Worm (Caenorhabditis elegans): ENCODE data around the gene srsx-21.

Gene srsx-21

DNA sequence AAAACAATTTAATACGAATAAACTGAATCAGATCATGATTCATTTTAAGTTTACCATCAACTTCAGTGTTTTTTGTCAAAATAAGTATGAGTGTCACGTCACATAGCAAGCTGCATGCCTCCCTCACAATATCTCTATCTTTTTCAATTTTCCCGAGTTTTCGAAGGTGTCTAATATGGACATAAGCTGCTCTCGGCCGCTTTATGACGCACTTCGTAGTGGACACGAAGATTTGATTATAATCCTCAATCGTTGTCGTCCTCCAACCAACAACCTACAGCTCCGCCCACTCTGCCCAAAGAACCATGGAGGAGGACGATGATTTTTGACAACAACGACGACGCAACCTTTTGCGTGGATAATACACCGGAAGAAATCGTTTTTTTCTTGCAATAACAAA lies 41.8 kb upstream of the srsx-21 start:
- no peak for TF ChIP-seq mep-1 (tag; optimal IDR thresholded peaks at IDR 0.05)
- peak; percentile 17 for TF ChIP-seq ces-1 (GFP tag; optimal IDR thresholded peaks at IDR 0.05)

ce11 chrV:9796562-9796961 lies 41.2 kb upstream of the srsx-21 start, which contains the start of gene F46B6.9:
F46B6.9 (plus strand) TSS chrV:9796862.
- TF ChIP-seq hlh-1 (tag; optimal IDR thresholded peaks at IDR 0.05) = no peak
- TF ChIP-seq lsy-2 (tag; optimal IDR thresholded peaks at IDR 0.05) = no peak
- no peak for TF ChIP-seq ceh-83 (GFP tag; optimal IDR thresholded peaks at IDR 0.05)
- TF ChIP-seq ceh-39 (tag; optimal IDR thresholded peaks at IDR 0.05) = no peak
- TF ChIP-seq snpc-4 (tag; optimal IDR thresholded peaks at IDR 0.05) = no peak
- TF ChIP-seq nhr-2 (tag; optimal IDR thresholded peaks at IDR 0.05) = no peak
- TF ChIP-seq ces-1 (GFP tag; optimal IDR thresholded peaks at IDR 0.05) = no peak
- TF ChIP-seq ceh-43 (GFP tag; optimal IDR thresholded peaks at IDR 0.05) = no peak
- no peak for TF ChIP-seq M03D4.4 (tag; optimal IDR thresholded peaks at IDR 0.05)
- no peak for TF ChIP-seq mep-1 (tag; optimal IDR thresholded peaks at IDR 0.05)
- TF ChIP-seq flh-1 (GFP tag; optimal IDR thresholded peaks at IDR 0.05) = no peak
- no peak for TF ChIP-seq unc-120 (tag; optimal IDR thresholded peaks at IDR 0.05; ENCODE audit: poor library complexity, severe bottlenecking)
- TF ChIP-seq sptf-1 (tag; optimal IDR thresholded peaks at IDR 0.05) = no peak
- TF ChIP-seq unc-39 (tag; optimal IDR thresholded peaks at IDR 0.05) = no peak
- TF ChIP-seq mab-5 (tag; optimal IDR thresholded peaks at IDR 0.05) = no peak
- TF ChIP-seq elt-3 (tag; optimal IDR thresholded peaks at IDR 0.05) = no peak
- no peak for TF ChIP-seq nhr-76 (tag; optimal IDR thresholded peaks at IDR 0.05)
- TF ChIP-seq tbx-8 (GFP tag; optimal IDR thresholded peaks at IDR 0.05) = no peak

DNA sequence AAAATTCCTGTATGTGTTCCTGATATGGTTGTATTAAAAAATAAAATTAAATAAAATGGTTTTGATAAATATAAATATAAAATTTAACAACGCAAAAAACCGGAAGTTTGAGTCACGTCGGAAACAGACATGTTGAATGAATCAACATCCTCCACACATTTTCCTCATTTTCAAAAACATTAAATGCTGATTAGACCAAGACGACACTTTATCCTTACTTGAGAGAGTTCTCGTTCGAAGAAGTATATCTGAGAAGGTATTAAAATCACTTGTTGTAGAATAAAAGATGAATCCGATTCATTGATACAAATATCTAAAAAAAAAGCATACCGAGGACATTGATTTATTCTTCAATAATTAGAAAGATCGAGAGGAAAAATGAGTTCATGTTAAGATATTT lies 39.6 kb upstream of the srsx-21 start:
- TF ChIP-seq tbx-8 (GFP tag; optimal IDR thresholded peaks at IDR 0.05) (no peak), nhr-28 (tag; optimal IDR thresholded peaks at IDR 0.05) (no peak)

DNA sequence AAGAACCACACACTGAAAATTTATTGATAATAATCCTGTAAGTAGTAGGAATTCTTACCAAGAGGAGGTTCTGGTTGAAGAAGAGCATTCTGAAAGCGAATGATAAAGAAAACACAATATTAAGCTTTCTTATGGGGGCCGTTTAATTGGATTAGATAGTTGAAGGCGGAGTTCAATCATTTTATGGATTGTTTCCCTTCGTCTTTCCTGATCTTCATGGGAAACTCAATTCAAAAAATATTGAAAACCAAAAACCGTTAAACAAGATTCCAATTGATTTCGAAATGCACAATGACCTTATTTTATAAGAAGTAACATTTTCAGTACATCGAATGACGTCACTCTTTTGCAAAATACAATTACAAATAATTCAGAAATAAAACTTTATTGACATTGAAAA lies 38.7 kb upstream of the srsx-21 start, which contains the start of gene F46B6.13:
Gene F46B6.13, minus strand, starts transcription at position 101 of the 400 bp plus-strand sequence.
- TF ChIP-seq M03D4.4 (tag; optimal IDR thresholded peaks at IDR 0.05) (no peak), hlh-1 (tag; optimal IDR thresholded peaks at IDR 0.05) (no peak), unc-120 (tag; optimal IDR thresholded peaks at IDR 0.05; ENCODE audit: poor library complexity, severe bottlenecking) (no peak), sem-2 (GFP tag; optimal IDR thresholded peaks at IDR 0.05) (no peak), lin-13 (tag; optimal IDR thresholded peaks at IDR 0.05) (no peak), snpc-4 (tag; optimal IDR thresholded peaks at IDR 0.05) (no peak), bed-3 (GFP tag; optimal IDR thresholded peaks at IDR 0.05) (no peak), ceh-39 (tag; optimal IDR thresholded peaks at IDR 0.05) (no peak), flh-1 (GFP tag; optimal IDR thresholded peaks at IDR 0.05) (no peak), elt-1 (tag; optimal IDR thresholded peaks at IDR 0.05; ENCODE audit: borderline replicate concordance, insufficient read depth) (no peak), tbx-8 (GFP tag; optimal IDR thresholded peaks at IDR 0.05) (no peak), nhr-28 (tag; optimal IDR thresholded peaks at IDR 0.05) (no peak), lsy-2 (tag; optimal IDR thresholded peaks at IDR 0.05) (no peak), nhr-2 (tag; optimal IDR thresholded peaks at IDR 0.05) (no peak), nhr-76 (tag; optimal IDR thresholded peaks at IDR 0.05) (no peak), unc-62 (GFP tag; optimal IDR thresholded peaks at IDR 0.05) (no peak)

DNA sequence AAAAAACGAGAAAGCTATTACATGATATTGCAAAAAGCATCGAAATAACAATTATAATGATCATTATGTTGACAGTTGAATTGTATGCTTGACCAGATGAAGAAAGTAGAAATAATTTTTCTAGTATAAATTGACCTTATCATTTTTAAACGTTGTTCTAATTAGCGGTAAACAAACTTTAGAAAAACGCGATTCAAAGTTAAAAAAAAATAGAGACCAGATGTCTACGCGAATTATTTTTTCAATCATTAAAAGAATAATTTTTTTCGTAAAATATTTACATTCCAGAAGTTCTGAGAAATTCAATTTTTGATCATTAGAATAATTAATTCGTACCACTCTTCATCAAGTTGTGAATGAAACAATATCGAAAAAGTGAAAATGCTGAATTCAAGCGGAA lies 35.8 kb upstream of the srsx-21 start, which contains the start of gene F46B6.10:
Gene F46B6.10, minus strand, starts transcription at position 101 of the 400 bp plus-strand sequence.
- TF ChIP-seq mab-5 (tag; optimal IDR thresholded peaks at IDR 0.05) = no peak
- no peak for TF ChIP-seq unc-120 (tag; optimal IDR thresholded peaks at IDR 0.05; ENCODE audit: poor library complexity, severe bottlenecking)
- no peak for TF ChIP-seq drap-1 (GFP tag; optimal IDR thresholded peaks at IDR 0.05)
- TF ChIP-seq ceh-83 (GFP tag; optimal IDR thresholded peaks at IDR 0.05) = no peak
- no peak for TF ChIP-seq sptf-1 (tag; optimal IDR thresholded peaks at IDR 0.05)
- TF ChIP-seq nhr-237 (tag; optimal IDR thresholded peaks at IDR 0.05) = no peak
- TF ChIP-seq elt-1 (tag; optimal IDR thresholded peaks at IDR 0.05; ENCODE audit: borderline replicate concordance, insufficient read depth) = no peak
- no peak for TF ChIP-seq pha-4 (tag; optimal IDR thresholded peaks at IDR 0.05)
- TF ChIP-seq ham-2 (GFP tag; optimal IDR thresholded peaks at IDR 0.05) = no peak
- TF ChIP-seq ceh-43 (GFP tag; optimal IDR thresholded peaks at IDR 0.05) = no peak
- no peak for TF ChIP-seq cnd-1 (tag; optimal IDR thresholded peaks at IDR 0.05)
- no peak for TF ChIP-seq nhr-28 (tag; optimal IDR thresholded peaks at IDR 0.05)
- TF ChIP-seq ztf-11 (tag; optimal IDR thresholded peaks at IDR 0.05) = no peak
- no peak for TF ChIP-seq blmp-1 (tag; optimal IDR thresholded peaks at IDR 0.05)
- no peak for TF ChIP-seq zip-8 (tag; optimal IDR thresholded peaks at IDR 0.05)
- TF ChIP-seq flh-1 (GFP tag; optimal IDR thresholded peaks at IDR 0.05) = no peak
